Fruit fly (Drosophila melanogaster): Measurements from ENCODE around the gene CG10413.

DNA sequence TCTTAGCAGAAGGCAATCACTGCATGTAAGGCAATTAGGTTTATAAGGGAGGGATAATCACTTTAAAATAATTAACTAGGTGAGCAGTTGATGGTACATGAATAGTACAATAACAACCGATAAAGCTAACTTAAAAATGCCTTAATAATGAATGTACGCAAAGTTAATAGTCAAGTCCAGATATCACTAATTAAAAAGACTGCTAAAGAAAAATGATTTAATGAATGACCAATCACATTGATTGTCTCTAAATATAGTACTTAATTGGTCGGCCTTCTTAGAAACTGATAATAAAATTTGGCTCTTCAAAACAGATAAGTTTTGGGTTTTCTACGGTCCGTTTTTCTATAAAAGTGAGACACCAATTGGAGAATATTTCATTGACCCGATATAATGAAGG lies 500 bp upstream of the CG10413 start, which contains the start of gene CG31789:
- TF ChIP-seq ttk (optimal IDR thresholded peaks at IDR 0.05), result no peak
- TF ChIP-seq Sin3A (optimal IDR thresholded peaks at IDR 0.05), result no peak
- TF ChIP-seq psq (optimal IDR thresholded peaks at IDR 0.05), result no peak

All from Kc167 (cell line).